Worm (Caenorhabditis elegans) whole organism, L4/young adult: ENCODE measurements around the gene npr-6.

Experiments used
- W03F9.2 ChIP-seq: fragments of 150-350 bp; optimal IDR thresholded peaks from 2 replicates; lab custom pipeline; 2014; ENCODE audit warnings: missing biosample characterization, missing genetic modification characterization
- dao-5 ChIP-seq: sonication (generic microtip); optimal IDR thresholded peaks from 2 replicates; lab custom pipeline; 2016; ENCODE audit warnings: missing genotype, missing genetic modification characterization, moderate library complexity, missing compliant biosample characterization
- him-1 ChIP-seq: sonication (generic microtip); optimal IDR thresholded peaks from 2 replicates; lab custom pipeline; 2016; ENCODE audit warnings: missing genotype, missing genetic modification reagents, missing genetic modification characterization, missing compliant biosample characterization

- TF ChIP-seq W03F9.2 (tag; lab: Kevin White, UChicago) (no peak), him-1 (no peak), dao-5 (tag; lab: Kevin White, UChicago) (no peak)
Observed at ce11 chrX:10307495-10307894, 22.0 kb upstream of the npr-6 start, which contains the start of gene F41E7.7.
